Worm (Caenorhabditis elegans) whole organism, L3 larva: ENCODE data around the gene C55B6.1.

ENCODE experiments used
- ZK546.5 ChIP-seq: sonication (generic microtip); optimal IDR thresholded peaks from 2 replicates; lab custom pipeline; 2017; ENCODE audit warnings: missing biosample characterization, missing genetic modification characterization
- ama-1 ChIP-seq: fragments of 150-350 bp; optimal IDR thresholded peaks from 2 replicates; lab custom pipeline; 2018
- ceh-16 ChIP-seq: sonication (generic microtip); optimal IDR thresholded peaks from 2 replicates; lab custom pipeline; 2017; ENCODE audit warnings: missing biosample characterization, missing genetic modification characterization
- ceh-28 ChIP-seq: fragments of 150-350 bp; optimal IDR thresholded peaks from 2 replicates; lab custom pipeline; 2014; ENCODE audit warnings: missing biosample characterization, missing genetic modification reagents, missing genetic modification characterization
- ceh-82 ChIP-seq: fragments of 150-350 bp; optimal IDR thresholded peaks from 2 replicates; lab custom pipeline; 2014; ENCODE audit warnings: missing biosample characterization, missing genetic modification characterization
- ceh-9 ChIP-seq: sonication (generic microtip); optimal IDR thresholded peaks from 2 replicates; lab custom pipeline; 2018; ENCODE audit warnings: missing biosample characterization, missing genetic modification characterization
- egl-27 ChIP-seq: sonication (generic microtip); optimal IDR thresholded peaks from 4 replicates; lab custom pipeline; 2017; ENCODE audit warnings: missing biosample characterization, missing genetic modification reagents, missing genetic modification characterization
- elt-1 ChIP-seq: fragments of 150-350 bp; optimal IDR thresholded peaks from 2 replicates; lab custom pipeline; 2014; ENCODE audit warnings: missing biosample characterization, missing genetic modification characterization
- elt-2 ChIP-seq: sonication (generic microtip); optimal IDR thresholded peaks from 2 replicates; lab custom pipeline; 2016; ENCODE audit warnings: missing genetic modification reagents, mild to moderate bottlenecking, missing genetic modification characterization, missing compliant biosample characterization
- elt-3 ChIP-seq, 3 experiments: fragments of 150-350 bp in 1 of 3; sonication (generic microtip) in 2 of 3; optimal IDR thresholded peaks; 2 replicates in 2 of 3; 4 replicates in 1 of 3; lab custom pipeline; 2014 to 2017; ENCODE audit warnings: missing biosample characterization in 3 of 3, missing genetic modification characterization in 3 of 3
- eor-1 ChIP-seq, 2 experiments: fragments of 150-350 bp; optimal IDR thresholded peaks; 2 replicates each; lab custom pipeline; 2014 to 2018; ENCODE audit warnings: missing biosample characterization in 2 of 2, missing genetic modification characterization in 2 of 2
- fkh-10 ChIP-seq: sonication (generic microtip); optimal IDR thresholded peaks from 2 replicates; lab custom pipeline; 2017; ENCODE audit warnings: missing biosample characterization, missing genetic modification reagents, missing genetic modification characterization
- fkh-2 ChIP-seq: fragments of 150-350 bp; optimal IDR thresholded peaks from 2 replicates; lab custom pipeline; 2014; ENCODE audit warnings: missing biosample characterization, missing genetic modification reagents, missing genetic modification characterization
- fos-1 ChIP-seq: fragments of 150-350 bp; optimal IDR thresholded peaks from 2 replicates; lab custom pipeline; 2014; ENCODE audit warnings: missing biosample characterization, missing genetic modification characterization
- hmg-11 ChIP-seq: sonication (generic microtip); optimal IDR thresholded peaks from 2 replicates; lab custom pipeline; 2016; ENCODE audit warnings: missing genetic modification characterization, missing compliant biosample characterization
- jun-1 ChIP-seq: fragments of 150-350 bp; optimal IDR thresholded peaks from 2 replicates; lab custom pipeline; 2014; ENCODE audit warnings: missing biosample characterization, missing genetic modification reagents, missing genetic modification characterization
- lin-15B ChIP-seq: fragments of 150-350 bp; optimal IDR thresholded peaks from 2 replicates; lab custom pipeline; 2014; ENCODE audit warnings: missing biosample characterization, missing genetic modification characterization
- mdl-1 ChIP-seq: fragments of 150-350 bp; optimal IDR thresholded peaks from 2 replicates; lab custom pipeline; 2014; ENCODE audit warnings: missing biosample characterization, missing genetic modification characterization
- mml-1 ChIP-seq: fragments of 150-350 bp; sonication (generic microtip); optimal IDR thresholded peaks from 3 replicates; lab custom pipeline; 2014; ENCODE audit warnings: missing biosample characterization, missing genetic modification characterization
- nhr-11 ChIP-seq: fragments of 150-350 bp; optimal IDR thresholded peaks from 2 replicates; lab custom pipeline; 2014; ENCODE audit warnings: missing biosample characterization, missing genetic modification characterization
- nhr-23 ChIP-seq: fragments of 150-350 bp; optimal IDR thresholded peaks from 2 replicates; lab custom pipeline; 2014; ENCODE audit warnings: missing biosample characterization, missing genetic modification reagents, missing genetic modification characterization
- nhr-237 ChIP-seq: fragments of 150-350 bp; optimal IDR thresholded peaks from 2 replicates; lab custom pipeline; 2014; ENCODE audit warnings: missing biosample characterization, missing genetic modification characterization
- nhr-25 ChIP-seq: sonication (generic microtip); optimal IDR thresholded peaks from 2 replicates; lab custom pipeline; 2017; ENCODE audit warnings: missing biosample characterization, missing genetic modification characterization
- nhr-28 ChIP-seq: fragments of 150-350 bp; optimal IDR thresholded peaks from 2 replicates; lab custom pipeline; 2014; ENCODE audit warnings: missing biosample characterization, missing genetic modification characterization
- nhr-77 ChIP-seq: fragments of 150-350 bp; optimal IDR thresholded peaks from 2 replicates; lab custom pipeline; 2014; ENCODE audit warnings: missing biosample characterization, missing genetic modification characterization
- pha-4 ChIP-seq: fragments of 150-350 bp; optimal IDR thresholded peaks from 2 replicates; lab custom pipeline; 2014; ENCODE audit warnings: missing biosample characterization, missing genetic modification reagents, missing genetic modification characterization
- pqm-1 ChIP-seq: fragments of 150-350 bp; optimal IDR thresholded peaks from 2 replicates; lab custom pipeline; 2017; ENCODE audit warnings: missing biosample characterization, missing genetic modification characterization, inconsistent platforms
- sea-2 ChIP-seq: fragments of 150-350 bp; sonication (generic microtip); optimal IDR thresholded peaks from 4 replicates; lab custom pipeline; 2014; ENCODE audit warnings: missing biosample characterization, missing genetic modification reagents, missing genetic modification characterization
- skn-1 ChIP-seq: fragments of 150-350 bp; optimal IDR thresholded peaks from 2 replicates; lab custom pipeline; 2014; ENCODE audit warnings: missing biosample characterization, missing genetic modification characterization
- snpc-4 ChIP-seq: fragments of 150-350 bp; optimal IDR thresholded peaks from 2 replicates; lab custom pipeline; 2014; ENCODE audit warnings: missing biosample characterization, missing genetic modification characterization
- tbx-2 ChIP-seq: sonication (generic microtip); optimal IDR thresholded peaks from 2 replicates; lab custom pipeline; 2016; ENCODE audit warnings: mild to moderate bottlenecking, missing genetic modification characterization, missing compliant biosample characterization
- zag-1 ChIP-seq: fragments of 150-350 bp; optimal IDR thresholded peaks from 2 replicates; lab custom pipeline; 2014; ENCODE audit warnings: missing biosample characterization, missing genetic modification characterization
- ztf-11 ChIP-seq: fragments of 150-350 bp; optimal IDR thresholded peaks from 2 replicates; lab custom pipeline; 2014; ENCODE audit warnings: missing biosample characterization, missing genetic modification characterization
- ztf-4 ChIP-seq: fragments of 150-350 bp; optimal IDR thresholded peaks from 2 replicates; lab custom pipeline; 2014; ENCODE audit warnings: missing biosample characterization, missing genetic modification characterization

The C55B6.1 gene

ce11 chrX:7244756-7245155, 44.6 kb downstream of the C55B6.1 start:
- TF ChIP-seq hmg-11 (tag; lab: Kevin White, UChicago) (no peak), pha-4 (tag; lab: Kevin White, UChicago) (peak; percentile 87), tbx-2 (no peak), fkh-10 (GFP tag; lab: Kevin White, UChicago) (no peak), elt-2 (tag; lab: Kevin White, UChicago) (peak; percentile 98), eor-1 (tag; optimal IDR thresholded peaks at IDR 0.05; lab: Kevin White, UChicago) (no peak), jun-1 (tag; lab: Kevin White, UChicago) (peak; percentile 56), ztf-11 (tag; lab: Kevin White, UChicago) (no peak), fos-1 (peak; percentile 11), skn-1 (tag; lab: Kevin White, UChicago) (peak; percentile 10), nhr-237 (tag; lab: Kevin White, UChicago) (no peak), ceh-28 (tag; lab: Kevin White, UChicago) (no peak), mdl-1 (no peak), pqm-1 (tag; lab: Kevin White, UChicago) (peak; percentile 89), lin-15B (tag; lab: Kevin White, UChicago) (no peak), egl-27 (no peak), snpc-4 (tag; lab: Kevin White, UChicago) (no peak), ceh-16 (no peak), ceh-9 (no peak), nhr-25 (tag; lab: Kevin White, UChicago) (no peak), elt-1 (tag; lab: Kevin White, UChicago) (no peak), elt-3 (tag; optimal IDR thresholded peaks at IDR 0.05; lab: Kevin White, UChicago) (no peak), sea-2 (GFP tag; lab: Kevin White, UChicago) (no peak), nhr-28 (no peak), nhr-11 (tag; lab: Kevin White, UChicago) (no peak), ztf-4 (tag; lab: Kevin White, UChicago) (no peak), nhr-77 (tag; lab: Kevin White, UChicago) (no peak), mml-1 (tag; lab: Kevin White, UChicago) (no peak), ama-1 (lab: Kevin White, UChicago) (no peak), fkh-2 (tag; lab: Kevin White, UChicago) (no peak), ZK546.5 (tag; lab: Kevin White, UChicago) (no peak), ceh-82 (tag; lab: Kevin White, UChicago) (no peak), zag-1 (tag; lab: Kevin White, UChicago) (no peak), nhr-23 (no peak)
